Worm (Caenorhabditis elegans): Measurements from ENCODE around the gene srbc-70.

srbc-70 gene

ce11 chrIV:4267320-4267719, 39.5 kb upstream of the srbc-70 start, which contains the start of gene F36A4.4:
F36A4.4 (plus strand) TSS chrIV:4267620.
- no peak for TF ChIP-seq ceh-9 (tag; optimal IDR thresholded peaks at IDR 0.05)
- TF ChIP-seq ceh-6 (GFP tag; optimal IDR thresholded peaks at IDR 0.05): no peak
- TF ChIP-seq pha-2 (tag; optimal IDR thresholded peaks at IDR 0.05): no peak
- no peak for TF ChIP-seq mec-3 (tag; optimal IDR thresholded peaks at IDR 0.05; ENCODE audit: borderline replicate concordance)
- TF ChIP-seq ztf-16 (tag; optimal IDR thresholded peaks at IDR 0.05): no peak
- no peak for TF ChIP-seq pqm-1 (tag; optimal IDR thresholded peaks at IDR 0.05)
- TF ChIP-seq ceh-2 (tag; optimal IDR thresholded peaks at IDR 0.05): no peak

ce11 chrIV:4265951-4266350, 38.1 kb upstream of the srbc-70 start:
- TF ChIP-seq ets-4 (tag; optimal IDR thresholded peaks at IDR 0.05) (no peak), ref-2 (tag; optimal IDR thresholded peaks at IDR 0.05) (no peak), C08G9.2 (tag; optimal IDR thresholded peaks at IDR 0.05) (no peak), fkh-10 (GFP tag; optimal IDR thresholded peaks at IDR 0.05) (no peak), ceh-9 (tag; optimal IDR thresholded peaks at IDR 0.05) (no peak), hlh-13 (GFP tag; optimal IDR thresholded peaks at IDR 0.05) (no peak), ceh-24 (tag; optimal IDR thresholded peaks at IDR 0.05) (no peak), sox-4 (tag; optimal IDR thresholded peaks at IDR 0.05) (no peak), elt-2 (tag; optimal IDR thresholded peaks at IDR 0.05) (no peak), ceh-48 (tag; optimal IDR thresholded peaks at IDR 0.05) (no peak), ceh-34 (tag; optimal IDR thresholded peaks at IDR 0.05) (no peak), K09A11.1 (tag; optimal IDR thresholded peaks at IDR 0.05; ENCODE audit: insufficient read depth) (no peak), syd-9 (tag; optimal IDR thresholded peaks at IDR 0.05) (no peak)

ce11 chrIV:4265224-4265623, 37.4 kb upstream of the srbc-70 start, which contains the start of gene F36A4.5:
F36A4.5 (plus strand) TSS chrIV:4265524.
- no peak for TF ChIP-seq dmd-4 (tag; optimal IDR thresholded peaks at IDR 0.05; ENCODE audit: borderline replicate concordance)
- no peak for TF ChIP-seq ceh-2 (tag; optimal IDR thresholded peaks at IDR 0.05)
- TF ChIP-seq elt-2 (tag; optimal IDR thresholded peaks at IDR 0.05): no peak
- TF ChIP-seq C08G9.2 (tag; optimal IDR thresholded peaks at IDR 0.05): no peak
- TF ChIP-seq eyg-1 (tag; optimal IDR thresholded peaks at IDR 0.05): no peak
- no peak for TF ChIP-seq pax-1 (tag; optimal IDR thresholded peaks at IDR 0.05)
- TF ChIP-seq unc-3 (GFP tag; conservative IDR thresholded peaks at IDR 0.05): no peak
- TF ChIP-seq unc-3 (tag; optimal IDR thresholded peaks at IDR 0.05): no peak
- TF ChIP-seq ceh-22 (tag; optimal IDR thresholded peaks at IDR 0.05): no peak
- no peak for TF ChIP-seq pqm-1 (tag; optimal IDR thresholded peaks at IDR 0.05)
- no peak for TF ChIP-seq unc-42 (tag; optimal IDR thresholded peaks at IDR 0.05)
- TF ChIP-seq pha-2 (tag; optimal IDR thresholded peaks at IDR 0.05): no peak
- TF ChIP-seq ztf-16 (tag; optimal IDR thresholded peaks at IDR 0.05): no peak
- no peak for TF ChIP-seq sdc-2 (tag; optimal IDR thresholded peaks at IDR 0.05)
- TF ChIP-seq ceh-6 (GFP tag; optimal IDR thresholded peaks at IDR 0.05): no peak
- TF ChIP-seq pha-4 (tag; optimal IDR thresholded peaks at IDR 0.05): no peak
- no peak for TF ChIP-seq K09A11.1 (tag; optimal IDR thresholded peaks at IDR 0.05; ENCODE audit: insufficient read depth)
- no peak for TF ChIP-seq fax-1 (tag; optimal IDR thresholded peaks at IDR 0.05)

- TF ChIP-seq lim-6 (tag; optimal IDR thresholded peaks at IDR 0.05) (no peak), elt-4 (tag; optimal IDR thresholded peaks at IDR 0.05) (peak; percentile 15), K09A11.1 (tag; optimal IDR thresholded peaks at IDR 0.05; ENCODE audit: insufficient read depth) (no peak), tbx-2 (tag; optimal IDR thresholded peaks at IDR 0.05) (peak; percentile 6), pqm-1 (tag; optimal IDR thresholded peaks at IDR 0.05) (no peak), ceh-31 (tag; optimal IDR thresholded peaks at IDR 0.05) (no peak), nhr-232 (tag; optimal IDR thresholded peaks at IDR 0.05) (no peak), dve-1 (tag; optimal IDR thresholded peaks at IDR 0.05) (no peak), madf-2 (tag; optimal IDR thresholded peaks at IDR 0.05) (no peak), ceh-6 (GFP tag; optimal IDR thresholded peaks at IDR 0.05) (no peak), C08G9.2 (tag; optimal IDR thresholded peaks at IDR 0.05) (peak; percentile 54), ceh-2 (tag; optimal IDR thresholded peaks at IDR 0.05) (no peak), hlh-6 (tag; optimal IDR thresholded peaks at IDR 0.05) (peak; percentile 63), F13H6.1 (tag; optimal IDR thresholded peaks at IDR 0.05) (no peak)
Measured at ce11 chrIV:4264649-4265048, 36.8 kb upstream of the srbc-70 start.
